Worm (Caenorhabditis elegans): Measurements from ENCODE around the gene ttr-33.
A peak's percentile ranks its signal among the peaks of the same experiment; 100 is the strongest.

Gene ttr-33

ce11 chrV:7842228-7842627 is 4.5 kb upstream of the ttr-33 start, which contains the start of gene grd-8:
grd-8 (plus strand) TSS chrV:7842528.
- TF ChIP-seq nhr-43 (tag; optimal IDR thresholded peaks at IDR 0.05; ENCODE audit: poor library complexity, severe bottlenecking) (no peak), ztf-11 (tag; optimal IDR thresholded peaks at IDR 0.05) (no peak), ztf-4 (tag; optimal IDR thresholded peaks at IDR 0.05) (no peak), elt-3 (tag; optimal IDR thresholded peaks at IDR 0.05) (no peak), nhr-25 (tag; optimal IDR thresholded peaks at IDR 0.05) (no peak), mdl-1 (tag; optimal IDR thresholded peaks at IDR 0.05) (no peak), nhr-12 (tag; optimal IDR thresholded peaks at IDR 0.05) (no peak), nfya-1 (tag; optimal IDR thresholded peaks at IDR 0.05; ENCODE audit: insufficient read depth) (no peak), nhr-76 (tag; optimal IDR thresholded peaks at IDR 0.05) (no peak), tbx-2 (tag; optimal IDR thresholded peaks at IDR 0.05) (no peak), nhr-28 (tag; optimal IDR thresholded peaks at IDR 0.05) (no peak)

ce11 chrV:7839485-7839884 is 1.8 kb upstream of the ttr-33 start, which contains the start of gene C37C3.12:
C37C3.12 (minus strand) TSS chrV:7839585.
- no peak for TF ChIP-seq mml-1 (tag; optimal IDR thresholded peaks at IDR 0.05)
- peak; percentile 78 for TF ChIP-seq pha-4 (tag; optimal IDR thresholded peaks at IDR 0.05)

ce11 chrV:7836911-7837310 is 798 bp downstream of the ttr-33 start, which contains the start of gene txt-5:
txt-5 (minus strand) TSS chrV:7837134.
- peak; percentile 71 for TF ChIP-seq nhr-23 (tag; optimal IDR thresholded peaks at IDR 0.05)
- peak in 2 of 3 experiments; percentile 29 to 50 for TF ChIP-seq elt-3 (tag; optimal IDR thresholded peaks at IDR 0.05)
- no peak for TF ChIP-seq nhr-237 (tag; optimal IDR thresholded peaks at IDR 0.05)
- TF ChIP-seq mml-1 (tag; optimal IDR thresholded peaks at IDR 0.05): no peak
- no peak for TF ChIP-seq ceh-82 (tag; optimal IDR thresholded peaks at IDR 0.05)
- TF ChIP-seq ZK546.5 (tag; optimal IDR thresholded peaks at IDR 0.05): no peak
- TF ChIP-seq ztf-11 (tag; optimal IDR thresholded peaks at IDR 0.05): no peak
- no peak for TF ChIP-seq lsy-12 (tag; optimal IDR thresholded peaks at IDR 0.05)
- TF ChIP-seq nhr-11 (tag; optimal IDR thresholded peaks at IDR 0.05): no peak
- no peak for TF ChIP-seq elt-2 (tag; optimal IDR thresholded peaks at IDR 0.05)

DNA sequence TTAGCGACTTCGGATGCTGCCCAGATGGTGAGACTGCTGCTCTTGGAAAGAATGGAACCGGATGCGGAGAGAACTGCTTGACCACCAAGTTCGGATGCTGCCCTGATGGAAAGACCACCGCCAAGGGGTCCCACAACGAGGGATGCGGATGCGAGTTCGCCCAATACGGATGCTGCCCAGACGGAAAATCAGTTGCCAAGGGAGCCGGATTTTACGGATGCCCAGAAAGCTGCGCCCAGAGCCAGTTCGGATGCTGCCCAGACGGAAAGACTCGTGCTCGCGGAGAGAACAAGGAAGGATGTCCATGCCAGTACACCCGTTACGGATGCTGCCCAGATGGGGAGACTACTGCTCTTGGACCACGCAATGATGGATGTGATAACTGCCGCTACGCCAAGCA is 6.8 kb downstream of the ttr-33 start:
- TF ChIP-seq jun-1 (tag; optimal IDR thresholded peaks at IDR 0.05): no peak

- TF ChIP-seq egl-5 (tag; optimal IDR thresholded peaks at IDR 0.05) (no peak), ceh-82 (tag; optimal IDR thresholded peaks at IDR 0.05) (no peak)
Measured at ce11 chrV:7826917-7827316, 10.8 kb downstream of the ttr-33 start, which contains the start of gene mig-6. mig-6 (plus strand) TSS chrV:7827217.

DNA sequence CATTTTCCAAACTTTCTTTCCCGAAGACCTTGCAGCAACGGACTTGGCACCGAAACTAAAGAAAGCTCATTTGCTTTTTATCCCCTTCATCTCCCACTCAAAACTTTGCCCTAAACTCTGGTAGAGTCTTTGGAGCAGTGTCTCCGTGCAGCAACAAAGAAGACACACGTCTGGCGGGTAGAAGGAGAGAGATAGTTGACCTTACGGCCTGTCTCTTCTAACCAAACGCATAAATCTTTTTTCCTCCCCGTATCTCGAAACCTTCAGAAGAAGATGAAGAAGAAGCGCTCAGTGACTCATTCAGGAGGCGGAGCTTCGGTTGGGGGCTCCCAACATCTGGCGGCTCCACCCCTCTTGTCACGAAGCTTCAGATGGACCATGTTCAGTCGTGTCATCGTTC is 11.3 kb downstream of the ttr-33 start:
- TF ChIP-seq egl-5 (tag; optimal IDR thresholded peaks at IDR 0.05) (no peak), ztf-4 (tag; optimal IDR thresholded peaks at IDR 0.05) (no peak), tbx-2 (tag; optimal IDR thresholded peaks at IDR 0.05) (no peak), ceh-16 (tag; optimal IDR thresholded peaks at IDR 0.05) (no peak), nhr-76 (tag; optimal IDR thresholded peaks at IDR 0.05) (no peak), nfya-1 (tag; optimal IDR thresholded peaks at IDR 0.05; ENCODE audit: insufficient read depth) (no peak), unc-62 (GFP tag; optimal IDR thresholded peaks at IDR 0.05) (no peak), snpc-4 (tag; optimal IDR thresholded peaks at IDR 0.05) (no peak), nhr-12 (tag; optimal IDR thresholded peaks at IDR 0.05) (no peak), ztf-11 (tag; optimal IDR thresholded peaks at IDR 0.05) (no peak), skn-1 (tag; optimal IDR thresholded peaks at IDR 0.05) (no peak), nhr-43 (tag; optimal IDR thresholded peaks at IDR 0.05; ENCODE audit: poor library complexity, severe bottlenecking) (no peak), hmg-11 (tag; optimal IDR thresholded peaks at IDR 0.05) (no peak), eor-1 (tag; optimal IDR thresholded peaks at IDR 0.05) (no peak)

DNA sequence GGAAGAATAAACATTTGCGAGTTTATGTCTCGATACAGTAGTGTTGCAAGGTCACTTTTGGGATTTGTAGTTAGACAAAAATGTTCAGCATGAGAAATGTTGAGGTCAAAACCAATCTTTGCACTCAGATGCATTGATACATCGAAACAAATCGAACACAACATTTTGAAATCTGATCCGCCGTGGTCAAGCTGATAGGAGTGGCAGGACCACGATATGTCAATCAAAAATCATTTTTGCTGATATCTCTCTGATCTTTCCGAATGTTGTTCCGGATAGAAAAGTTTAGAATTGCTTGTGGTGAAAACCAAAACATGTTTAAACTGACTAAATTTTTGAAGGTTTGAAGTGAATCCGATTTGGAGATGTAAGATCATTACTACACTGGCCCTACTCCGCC is 11.9 kb downstream of the ttr-33 start:
- TF ChIP-seq nhr-23 (tag; optimal IDR thresholded peaks at IDR 0.05) (no peak), tbx-2 (tag; optimal IDR thresholded peaks at IDR 0.05) (no peak), zag-1 (tag; optimal IDR thresholded peaks at IDR 0.05) (no peak)

All from whole organism, L3 larva.